Fruit fly (Drosophila melanogaster) whole organism, adult: Measurements from ENCODE around the gene CG7530.

Source experiments
- CG11617 ChIP-seq: fragments of 200-800 bp; sonication (Bioruptor generic); optimal IDR thresholded peaks from 2 replicates; lab custom pipeline; 2017; ENCODE audit warnings: mild to moderate bottlenecking, missing biosample characterization, missing genetic modification reagents, missing genetic modification characterization
- CG12768 ChIP-seq: fragments of 200-800 bp; sonication (Bioruptor generic); optimal IDR thresholded peaks from 2 replicates; lab custom pipeline; 2017; ENCODE audit warnings: missing biosample characterization, missing genetic modification characterization, mild to moderate bottlenecking, moderate library complexity, missing genetic modification reagents
- CG14711 ChIP-seq: fragments of 200-800 bp; sonication (Bioruptor generic); optimal IDR thresholded peaks from 2 replicates; lab custom pipeline; 2018; ENCODE audit warnings: missing biosample characterization, mild to moderate bottlenecking, missing genetic modification characterization, moderate library complexity
- CG1620 ChIP-seq: fragments of 200-800 bp; sonication (Bioruptor generic); optimal IDR thresholded peaks from 2 replicates; lab custom pipeline; 2016; ENCODE audit warnings: missing biosample characterization, missing genetic modification characterization
- CG33017 ChIP-seq: fragments of 200-800 bp; sonication (Bioruptor generic); optimal IDR thresholded peaks from 2 replicates; lab custom pipeline; 2018; ENCODE audit warnings: missing biosample characterization, mild to moderate bottlenecking, missing genetic modification characterization, moderate library complexity
- CG5204 ChIP-seq: fragments of 200-800 bp; sonication (Bioruptor generic); optimal IDR thresholded peaks from 2 replicates; lab custom pipeline; 2016; ENCODE audit warnings: missing biosample characterization, missing genetic modification characterization
- CG7045 ChIP-seq: fragments of 200-800 bp; sonication (Bioruptor generic); optimal IDR thresholded peaks from 2 replicates; lab custom pipeline; 2017; ENCODE audit warnings: missing biosample characterization, mild to moderate bottlenecking, missing genetic modification characterization
- CG7101 ChIP-seq: fragments of 200-800 bp; sonication (Bioruptor generic); optimal IDR thresholded peaks from 2 replicates; lab custom pipeline; 2018; ENCODE audit warnings: missing biosample characterization, mild to moderate bottlenecking, missing genetic modification characterization, moderate library complexity
- Clk ChIP-seq: fragments of 200-800 bp; sonication (Bioruptor generic); optimal IDR thresholded peaks from 2 replicates; lab custom pipeline; 2017; ENCODE audit warnings: missing biosample characterization, missing genetic modification characterization
- Crg-1 ChIP-seq: fragments of 200-800 bp; sonication (Bioruptor generic); optimal IDR thresholded peaks from 2 replicates; lab custom pipeline; 2016; ENCODE audit warnings: missing biosample characterization, missing genetic modification characterization
- Hr96 ChIP-seq: fragments of 200-800 bp; sonication (Bioruptor generic); optimal IDR thresholded peaks from 2 replicates; lab custom pipeline; 2016; ENCODE audit warnings: missing biosample characterization, missing genetic modification characterization
- Mnt ChIP-seq: fragments of 200-800 bp; sonication (Bioruptor generic); optimal IDR thresholded peaks from 2 replicates; lab custom pipeline; 2016; ENCODE audit warnings: missing biosample characterization, mild to moderate bottlenecking, missing genetic modification characterization
- bab1 ChIP-seq: fragments of 200-800 bp; sonication (Bioruptor generic); optimal IDR thresholded peaks from 3 replicates; lab custom pipeline; 2019; ENCODE audit warnings: missing biosample characterization, mild to moderate bottlenecking, missing genetic modification characterization, moderate library complexity
- cic ChIP-seq: fragments of 200-800 bp; sonication (Bioruptor generic); optimal IDR thresholded peaks from 2 replicates; lab custom pipeline; 2017; ENCODE audit warnings: missing biosample characterization, mild to moderate bottlenecking, missing genetic modification characterization, moderate library complexity
- cnc ChIP-seq, 2 experiments: fragments of >200 bp; optimal IDR thresholded peaks; 2 replicates each; lab custom pipeline; 2017
- kay ChIP-seq: fragments of 200-800 bp; sonication (Bioruptor generic); peaks from one replicate; lab custom pipeline; 2016; ENCODE audit warnings: missing biosample characterization, missing genetic modification characterization, borderline replicate concordance
- ovo ChIP-seq: fragments of 200-800 bp; sonication (Bioruptor generic); optimal IDR thresholded peaks from 2 replicates; lab custom pipeline; 2016; ENCODE audit warnings: missing biosample characterization, missing genetic modification characterization
- pad ChIP-seq: fragments of 200-800 bp; sonication (Bioruptor generic); optimal IDR thresholded peaks from 3 replicates; lab custom pipeline; 2017; ENCODE audit warnings: missing biosample characterization, missing genetic modification characterization, mild to moderate bottlenecking, moderate library complexity, missing genetic modification reagents
- tj ChIP-seq: fragments of 200-800 bp; sonication (Bioruptor generic); optimal IDR thresholded peaks from 3 replicates; lab custom pipeline; 2017; ENCODE audit warnings: missing biosample characterization, mild to moderate bottlenecking, missing genetic modification characterization, moderate library complexity
- toe ChIP-seq: fragments of 200-800 bp; sonication (Bioruptor generic); optimal IDR thresholded peaks from 2 replicates; lab custom pipeline; 2016; ENCODE audit warnings: missing biosample characterization, missing genetic modification characterization

CG7530 gene

dm6 chr3R:14713110-14713713 lies 18.1 kb downstream of the CG7530 start:
- TF ChIP-seq cnc (optimal IDR thresholded peaks at IDR 0.05; lab: Kevin White, UChicago), result no peak
- TF ChIP-seq Clk, result no peak
- TF ChIP-seq CG1620 (GFP tag; lab: Kevin White, UChicago), result no peak
- no peak for TF ChIP-seq CG33017 (tag; lab: Kevin White, UChicago)
- no peak for TF ChIP-seq CG14711 (tag; lab: Kevin White, UChicago)
- no peak for TF ChIP-seq CG11617 (GFP tag; lab: Kevin White, UChicago)
- no peak for TF ChIP-seq cic (GFP tag; lab: Kevin White, UChicago)
- no peak for TF ChIP-seq bab1
- TF ChIP-seq CG5204 (GFP tag; lab: Kevin White, UChicago), result no peak
- TF ChIP-seq Crg-1 (GFP tag; lab: Kevin White, UChicago), result no peak
- TF ChIP-seq Hr96 (GFP tag; lab: Kevin White, UChicago), result no peak
- no peak for TF ChIP-seq kay (GFP tag; lab: Kevin White, UChicago)
- no peak for TF ChIP-seq pad (GFP tag; lab: Kevin White, UChicago)

DNA sequence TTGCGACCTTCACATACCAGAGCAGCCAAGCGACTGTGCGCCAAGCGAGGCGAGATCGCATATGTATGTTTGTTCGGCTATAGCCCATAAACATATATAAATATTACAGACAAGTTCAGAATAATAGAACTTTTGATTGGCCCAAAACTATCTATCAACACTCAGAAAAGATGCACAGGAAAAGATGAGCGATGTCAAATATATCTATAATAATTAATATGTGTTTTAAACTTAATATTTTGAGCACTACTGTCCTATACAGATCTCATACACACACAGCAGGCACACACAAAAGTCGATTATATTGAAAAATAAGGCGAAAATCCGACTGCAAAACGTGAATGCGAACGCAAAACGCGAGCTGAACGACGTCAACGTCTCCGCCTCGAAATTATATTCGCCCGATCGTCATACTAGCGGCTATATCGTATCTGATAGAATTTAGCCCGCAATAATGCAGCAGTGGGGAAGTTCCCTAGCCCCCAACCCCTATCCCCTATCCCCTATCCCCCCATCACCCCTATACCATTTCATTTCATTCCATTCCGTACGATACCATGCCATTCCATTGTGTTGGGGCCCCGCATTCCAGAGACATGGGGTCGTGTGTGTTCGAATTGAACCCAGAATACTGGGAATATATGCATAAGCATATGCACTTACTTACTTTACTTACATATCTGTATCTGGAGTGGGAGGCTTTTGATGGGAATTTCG lies 19.7 kb downstream of the CG7530 start:
- no peak for TF ChIP-seq kay (GFP tag; lab: Kevin White, UChicago)
- TF ChIP-seq CG1620 (GFP tag; lab: Kevin White, UChicago), result no peak
- peak; percentile 9 for TF ChIP-seq CG14711 (tag; lab: Kevin White, UChicago)
- peak; percentile 31 for TF ChIP-seq CG7101
- peak; percentile 84 for TF ChIP-seq cic (GFP tag; lab: Kevin White, UChicago)
- peak; percentile 44 for TF ChIP-seq tj (GFP tag; lab: Kevin White, UChicago)
- TF ChIP-seq ovo (GFP tag; lab: Kevin White, UChicago), result peak; percentile 55
- TF ChIP-seq cnc (optimal IDR thresholded peaks at IDR 0.05; lab: Kevin White, UChicago), result no peak
- TF ChIP-seq Crg-1 (GFP tag; lab: Kevin White, UChicago), result no peak
- TF ChIP-seq CG7045 (GFP tag; lab: Kevin White, UChicago), result peak; percentile 32
- no peak for TF ChIP-seq bab1
- peak; percentile 90 for TF ChIP-seq pad (GFP tag; lab: Kevin White, UChicago)
- TF ChIP-seq CG33017 (tag; lab: Kevin White, UChicago), result peak; percentile 58
- peak; percentile 78 for TF ChIP-seq CG12768
- no peak for TF ChIP-seq toe (GFP tag; lab: Kevin White, UChicago)
- TF ChIP-seq Clk, result no peak
- TF ChIP-seq CG5204 (GFP tag; lab: Kevin White, UChicago), result no peak
- TF ChIP-seq CG11617 (GFP tag; lab: Kevin White, UChicago), result no peak
- TF ChIP-seq Mnt (GFP tag; lab: Kevin White, UChicago), result no peak
- TF ChIP-seq Hr96 (GFP tag; lab: Kevin White, UChicago), result no peak

- TF ChIP-seq Crg-1 (GFP tag; lab: Kevin White, UChicago) (no peak), pad (GFP tag; lab: Kevin White, UChicago) (no peak), kay (GFP tag; lab: Kevin White, UChicago) (peak; percentile 32), CG12768 (no peak)
These were observed 20.6 kb downstream of the CG7530 start for dm6 chr3R:14710673-14711072.

dm6 chr3R:14709480-14709984 lies 21.8 kb downstream of the CG7530 start:
- TF ChIP-seq Mnt (GFP tag; lab: Kevin White, UChicago), result no peak
- TF ChIP-seq CG14711 (tag; lab: Kevin White, UChicago), result no peak
- TF ChIP-seq Crg-1 (GFP tag; lab: Kevin White, UChicago), result no peak

DNA sequence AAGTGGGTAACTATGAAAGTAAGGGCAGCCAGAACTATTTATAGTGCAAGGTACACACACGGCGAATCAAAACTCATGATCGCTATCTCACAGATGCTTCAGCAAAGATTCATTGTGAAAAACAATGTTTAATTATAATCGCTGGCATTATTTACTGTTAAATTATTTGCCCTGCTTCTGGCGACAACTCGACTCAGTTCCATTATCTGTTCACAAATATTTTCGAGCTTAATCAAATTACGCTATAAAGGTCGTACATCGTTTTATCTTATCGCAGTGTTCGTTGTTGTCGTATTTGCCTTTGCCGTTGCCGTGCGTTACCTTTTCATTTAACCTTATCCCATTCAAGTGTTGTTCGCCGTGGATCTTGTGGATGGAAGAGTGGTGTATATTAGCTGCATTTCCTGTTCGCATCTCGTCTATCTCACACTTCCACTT lies 22.3 kb downstream of the CG7530 start:
- TF ChIP-seq CG11617 (GFP tag; lab: Kevin White, UChicago), result no peak
- no peak for TF ChIP-seq CG1620 (GFP tag; lab: Kevin White, UChicago)
- TF ChIP-seq cic (GFP tag; lab: Kevin White, UChicago), result peak; percentile 87
- TF ChIP-seq ovo (GFP tag; lab: Kevin White, UChicago), result no peak
- peak; percentile 11 for TF ChIP-seq CG12768
- no peak for TF ChIP-seq CG14711 (tag; lab: Kevin White, UChicago)
- no peak for TF ChIP-seq CG33017 (tag; lab: Kevin White, UChicago)
- TF ChIP-seq CG7101, result peak; percentile 23
- no peak for TF ChIP-seq Mnt (GFP tag; lab: Kevin White, UChicago)
- TF ChIP-seq kay (GFP tag; lab: Kevin White, UChicago), result peak; percentile 82
